In genomic region chrX:6292143-6292542, ce11 we compare ENCODE assay signal across 3 worm cellular contexts.
A peak's percentile ranks its signal among the peaks of the same experiment; 100 is the strongest.
TF ChIP-seq lines count a peak whose summit lies in the region.

No protein-coding gene starts in this region.

TF ChIP-seq in whole organism, L1 larva, 84 proteins besides CTCF, POLR2A, EP300 and RAD21 (continued from another document):
- TF ChIP-seq tbx-2 (tag; optimal IDR thresholded peaks at IDR 0.05; lab: Kevin White, UChicago) (peak; percentile 33), unc-130 (tag; optimal IDR thresholded peaks at IDR 0.05; lab: Kevin White, UChicago) (peak; percentile 19), nhr-71 (tag; optimal IDR thresholded peaks at IDR 0.05; lab: Kevin White, UChicago) (peak; percentile 62), nhr-28 (tag; optimal IDR thresholded peaks at IDR 0.05; lab: Kevin White, UChicago) (no peak), xbp-1 (tag; optimal IDR thresholded peaks at IDR 0.05; lab: Kevin White, UChicago) (peak; percentile 53), elt-3 (tag; optimal IDR thresholded peaks at IDR 0.05; lab: Kevin White, UChicago) (peak in 1 of 6 experiments; percentile 31), sox-4 (tag; optimal IDR thresholded peaks at IDR 0.05; lab: Kevin White, UChicago) (no peak), mep-1 (tag; optimal IDR thresholded peaks at IDR 0.05; lab: Kevin White, UChicago) (peak; percentile 62), jun-1 (tag; optimal IDR thresholded peaks at IDR 0.05; lab: Kevin White, UChicago) (peak; percentile 14), grh-1 (GFP tag; IDR thresholded peaks at IDR 0.05; lab: Robert Waterston, UW) (0 out of 2 replicates have a peak, but pooled peaks have one; percentile 37), nhr-47 (tag; optimal IDR thresholded peaks at IDR 0.05; lab: Kevin White, UChicago) (peak; percentile 75), sup-37 (GFP tag; optimal IDR thresholded peaks at IDR 0.05; lab: Kevin White, UChicago) (no peak), unc-98 (GFP tag; IDR thresholded peaks at IDR 0.05; lab: Robert Waterston, UW) (no peak), hpl-2 (GFP tag; optimal IDR thresholded peaks at IDR 0.05; lab: Kevin White, UChicago) (no peak), F16B12.6 (tag; optimal IDR thresholded peaks at IDR 0.05; lab: Kevin White, UChicago) (no peak), fkh-8 (tag; optimal IDR thresholded peaks at IDR 0.05; lab: Kevin White, UChicago) (peak; percentile 27), ama-1 (optimal IDR thresholded peaks at IDR 0.05; lab: Kevin White, UChicago) (no peak), rnt-1 (tag; optimal IDR thresholded peaks at IDR 0.05; lab: Kevin White, UChicago) (peak; percentile 41), fkh-4 (tag; optimal IDR thresholded peaks at IDR 0.05; lab: Kevin White, UChicago; ENCODE audit: borderline replicate concordance) (no peak), lin-14 (GFP tag; optimal IDR thresholded peaks at IDR 0.05; lab: Kevin White, UChicago) (peak; percentile 46), C16A3.4 (tag; optimal IDR thresholded peaks at IDR 0.05; lab: Kevin White, UChicago) (peak; percentile 36), lin-35 (GFP tag; optimal IDR thresholded peaks at IDR 0.05; lab: Kevin White, UChicago) (peak; percentile 12 to 52), dsc-1 (tag; optimal IDR thresholded peaks at IDR 0.05; lab: Kevin White, UChicago) (peak; percentile 59), zip-4 (GFP tag; optimal IDR thresholded peaks at IDR 0.05; lab: Kevin White, UChicago) (peak; percentile 17), mdl-1 (tag; optimal IDR thresholded peaks at IDR 0.05; lab: Kevin White, UChicago) (peak in 1 of 2 experiments; percentile 43), ets-5 (GFP tag; IDR thresholded peaks at IDR 0.05; lab: Robert Waterston, UW) (no peak), nhr-11 (tag; optimal IDR thresholded peaks at IDR 0.05; lab: Kevin White, UChicago) (no peak), ceh-8 (GFP tag; optimal IDR thresholded peaks at IDR 0.05; lab: Kevin White, UChicago) (no peak), ztf-11 (tag; optimal IDR thresholded peaks at IDR 0.05; lab: Kevin White, UChicago) (peak in 1 of 2 experiments; percentile 13), egl-13 (tag; optimal IDR thresholded peaks at IDR 0.05; lab: Kevin White, UChicago) (peak; percentile 31), nhr-90 (tag; optimal IDR thresholded peaks at IDR 0.05; lab: Kevin White, UChicago; ENCODE audit: poor library complexity) (peak; percentile 53), pax-3 (tag; optimal IDR thresholded peaks at IDR 0.05; lab: Kevin White, UChicago) (no peak), skn-1 (tag; optimal IDR thresholded peaks at IDR 0.05; lab: Kevin White, UChicago) (peak; percentile 41), ceh-88 (GFP tag; IDR thresholded peaks at IDR 0.05; lab: Robert Waterston, UW) (0 out of 2 replicates have a peak, but pooled peaks have one; percentile 9), ceh-63 (GFP tag; optimal IDR thresholded peaks at IDR 0.05; lab: Kevin White, UChicago) (no peak)

TF ChIP-seq in whole organism, L3 larva, 47 proteins besides CTCF, POLR2A, EP300 and RAD21 (continued from another document):
- TF ChIP-seq ztf-4 (tag; optimal IDR thresholded peaks at IDR 0.05; lab: Kevin White, UChicago) (no peak), fos-1 (tag; optimal IDR thresholded peaks at IDR 0.05; lab: Kevin White, UChicago) (no peak), hmg-11 (tag; optimal IDR thresholded peaks at IDR 0.05; lab: Kevin White, UChicago) (peak; percentile 86), nhr-11 (tag; optimal IDR thresholded peaks at IDR 0.05; lab: Kevin White, UChicago) (no peak), R02D3.7 (tag; optimal IDR thresholded peaks at IDR 0.05; lab: Kevin White, UChicago) (no peak), ceh-82 (tag; optimal IDR thresholded peaks at IDR 0.05; lab: Kevin White, UChicago) (no peak), ZK546.5 (tag; optimal IDR thresholded peaks at IDR 0.05; lab: Kevin White, UChicago) (no peak), nhr-77 (tag; optimal IDR thresholded peaks at IDR 0.05; lab: Kevin White, UChicago) (peak; percentile 62), tbx-2 (tag; optimal IDR thresholded peaks at IDR 0.05; lab: Kevin White, UChicago) (peak; percentile 61)

TF ChIP-seq in whole organism, young adult, 124 proteins besides CTCF, POLR2A, EP300 and RAD21 (continued from another document and continues in another):
- TF ChIP-seq nfya-1 (tag; optimal IDR thresholded peaks at IDR 0.05; lab: Kevin White, UChicago; ENCODE audit: borderline replicate concordance, insufficient read depth) (no peak), ceh-40 (GFP tag; IDR thresholded peaks at IDR 0.05; lab: Robert Waterston, UW) (peak; percentile 83), C17E4.6 (GFP tag; IDR thresholded peaks at IDR 0.05; lab: Robert Waterston, UW) (0 out of 2 replicates have a peak, but pooled peaks have one; percentile 34), attf-5 (GFP tag; optimal IDR thresholded peaks at IDR 0.05; lab: Kevin White, UChicago) (peak; percentile 74), dox-1 (GFP tag; IDR thresholded peaks at IDR 0.05; lab: Robert Waterston, UW) (peak; percentile 93), hlh-12 (tag; optimal IDR thresholded peaks at IDR 0.05; lab: Kevin White, UChicago) (peak; percentile 89), die-1 (tag; optimal IDR thresholded peaks at IDR 0.05; lab: Kevin White, UChicago) (peak; percentile 96), aptf-3 (GFP tag; IDR thresholded peaks at IDR 0.05; lab: Robert Waterston, UW) (0 out of 2 replicates have a peak, but pooled peaks have one; percentile 44), Y53G8AR.9 (GFP tag; conservative IDR thresholded peaks at IDR 0.05; lab: Robert Waterston, UW) (peak; percentile 60; the same call in 1 of the 2 replicates), repo-1 (tag; optimal IDR thresholded peaks at IDR 0.05; lab: Kevin White, UChicago) (peak; percentile 79), ztf-22 (GFP tag; optimal IDR thresholded peaks at IDR 0.05; lab: Kevin White, UChicago) (peak; percentile 64), hrde-1 (tag; optimal IDR thresholded peaks at IDR 0.05; lab: Kevin White, UChicago; ENCODE audit: borderline replicate concordance) (peak; percentile 67), ztf-28 (GFP tag; IDR thresholded peaks at IDR 0.05; lab: Robert Waterston, UW) (peak; percentile 74; the same call in 1 of the 2 replicates), hmg-20 (GFP tag; IDR thresholded peaks at IDR 0.05; lab: Robert Waterston, UW) (peak; percentile 88), ceh-79 (tag; optimal IDR thresholded peaks at IDR 0.05; lab: Kevin White, UChicago) (peak; percentile 75), mel-28 (tag; optimal IDR thresholded peaks at IDR 0.05; lab: Kevin White, UChicago; ENCODE audit: borderline replicate concordance) (peak; percentile 42), ekl-4 (GFP tag; IDR thresholded peaks at IDR 0.05; lab: Robert Waterston, UW) (peak; percentile 77), ztf-3 (GFP tag; optimal IDR thresholded peaks at IDR 0.05; lab: Kevin White, UChicago) (no peak), ZK185.1 (tag; optimal IDR thresholded peaks at IDR 0.05; lab: Kevin White, UChicago; ENCODE audit: poor library complexity, severe bottlenecking) (peak; percentile 79), nfyb-1 (GFP tag; IDR thresholded peaks at IDR 0.05; lab: Robert Waterston, UW) (peak; percentile 92), aptf-2 (GFP tag; conservative IDR thresholded peaks at IDR 0.05; lab: Robert Waterston, UW) (no peak), egl-44 (GFP tag; IDR thresholded peaks at IDR 0.05; lab: Robert Waterston, UW) (peak; percentile 93), lin-54 (GFP tag; optimal IDR thresholded peaks at IDR 0.05; lab: Kevin White, UChicago) (peak; percentile 72), ceh-100 (GFP tag; IDR thresholded peaks at IDR 0.05; lab: Robert Waterston, UW) (peak; percentile 73), madf-6 (GFP tag; IDR thresholded peaks at IDR 0.05; lab: Robert Waterston, UW) (peak; percentile 71), lin-35 (GFP tag; optimal IDR thresholded peaks at IDR 0.05; lab: Kevin White, UChicago) (peak in 1 of 3 experiments; percentile 60), zim-3 (tag; optimal IDR thresholded peaks at IDR 0.05; lab: Kevin White, UChicago) (peak; percentile 78), efl-1 (GFP tag; optimal IDR thresholded peaks at IDR 0.05; lab: Kevin White, UChicago) (no peak), bed-1 (GFP tag; IDR thresholded peaks at IDR 0.05; lab: Robert Waterston, UW) (peak; percentile 93), tbx-9 (tag; optimal IDR thresholded peaks at IDR 0.05; lab: Kevin White, UChicago; ENCODE audit: borderline replicate concordance) (no peak), snpc-1.3 (tag; optimal IDR thresholded peaks at IDR 0.05; lab: Kevin White, UChicago; ENCODE audit: insufficient read depth) (peak; percentile 82), zfh-2 (GFP tag; conservative IDR thresholded peaks at IDR 0.05; lab: Robert Waterston, UW) (peak; percentile 87), pha-4 (tag; optimal IDR thresholded peaks at IDR 0.05; lab: Kevin White, UChicago) (no peak), akir-1 (GFP tag; optimal IDR thresholded peaks at IDR 0.05; lab: Kevin White, UChicago) (peak; percentile 4), F33H1.4 (GFP tag; IDR thresholded peaks at IDR 0.05; lab: Robert Waterston, UW) (0 out of 2 replicates have a peak, but pooled peaks have one; percentile 16), K12H6.12 (tag; optimal IDR thresholded peaks at IDR 0.05; lab: Kevin White, UChicago) (peak; percentile 61), tlf-1 (GFP tag; optimal IDR thresholded peaks at IDR 0.05; lab: Kevin White, UChicago) (peak; percentile 15), mes-4 (tag; optimal IDR thresholded peaks at IDR 0.05; lab: Kevin White, UChicago) (peak; percentile 75), ceh-27 (GFP tag; optimal IDR thresholded peaks at IDR 0.05; lab: Kevin White, UChicago) (peak; percentile 81), cebp-2 (GFP tag; IDR thresholded peaks at IDR 0.05; lab: Robert Waterston, UW) (peak; percentile 90), egrh-3 (GFP tag; IDR thresholded peaks at IDR 0.05; lab: Robert Waterston, UW) (peak; percentile 55), ets-4 (GFP tag; optimal IDR thresholded peaks at IDR 0.05; lab: Kevin White, UChicago) (peak; percentile 25), egl-18 (GFP tag; IDR thresholded peaks at IDR 0.05; lab: Robert Waterston, UW) (peak; percentile 84), rpc-1 (optimal IDR thresholded peaks at IDR 0.05; lab: Kevin White, UChicago) (peak; percentile 96), rpc-1 (tag; optimal IDR thresholded peaks at IDR 0.05; lab: Kevin White, UChicago) (peak; percentile 96), ztf-26 (tag; optimal IDR thresholded peaks at IDR 0.05; lab: Kevin White, UChicago) (peak; percentile 77), ztf-6 (GFP tag; IDR thresholded peaks at IDR 0.05; lab: Robert Waterston, UW) (0 out of 2 replicates have a peak, but pooled peaks have one; percentile 59), F22D6.2 (tag; optimal IDR thresholded peaks at IDR 0.05; lab: Kevin White, UChicago) (peak; percentile 45), F55B11.4 (tag; optimal IDR thresholded peaks at IDR 0.05; lab: Kevin White, UChicago; ENCODE audit: borderline replicate concordance, insufficient read depth) (no peak), nhr-27 (tag; optimal IDR thresholded peaks at IDR 0.05; lab: Kevin White, UChicago) (no peak), Y95B8A.8 (GFP tag; IDR thresholded peaks at IDR 0.05; lab: Robert Waterston, UW) (0 out of 2 replicates have a peak, but pooled peaks have one; percentile 15), ztf-25 (GFP tag; IDR thresholded peaks at IDR 0.05; lab: Robert Waterston, UW) (peak; percentile 90), T07F8.4 (tag; optimal IDR thresholded peaks at IDR 0.05; lab: Kevin White, UChicago) (peak; percentile 74), cebp-1 (GFP tag; IDR thresholded peaks at IDR 0.05; lab: Robert Waterston, UW) (peak; percentile 54; the same call in 1 of the 2 replicates), cebp-1 (tag; optimal IDR thresholded peaks at IDR 0.05; lab: Kevin White, UChicago) (peak; percentile 79), F49E8.2 (tag; optimal IDR thresholded peaks at IDR 0.05; lab: Kevin White, UChicago; ENCODE audit: insufficient read depth) (peak; percentile 26), let-607 (tag; optimal IDR thresholded peaks at IDR 0.05; lab: Kevin White, UChicago) (peak; percentile 57 to 68), fkh-3 (tag; optimal IDR thresholded peaks at IDR 0.05; lab: Kevin White, UChicago) (peak; percentile 91), tbp1 (GFP tag; optimal IDR thresholded peaks at IDR 0.05; lab: Kevin White, UChicago) (peak; percentile 92), sea-2 (GFP tag; IDR thresholded peaks at IDR 0.05; lab: Robert Waterston, UW) (no peak), D2030.7 (GFP tag; IDR thresholded peaks at IDR 0.05; lab: Robert Waterston, UW) (peak; percentile 83), atf-7 (tag; optimal IDR thresholded peaks at IDR 0.05; lab: Kevin White, UChicago) (peak; percentile 84), F57A8.1 (GFP tag; optimal IDR thresholded peaks at IDR 0.05; lab: Kevin White, UChicago) (peak; percentile 88), madf-8 (GFP tag; conservative IDR thresholded peaks at IDR 0.05; lab: Robert Waterston, UW) (no peak; the same call in 1 of the 2 replicates), lag-1 (GFP tag; IDR thresholded peaks at IDR 0.05; lab: Robert Waterston, UW) (no peak), F57C9.4 (tag; optimal IDR thresholded peaks at IDR 0.05; lab: Kevin White, UChicago) (peak; percentile 42), lin-26 (GFP tag; IDR thresholded peaks at IDR 0.05; lab: Robert Waterston, UW) (peak; percentile 98), B0035.1 (tag; optimal IDR thresholded peaks at IDR 0.05; lab: Kevin White, UChicago) (peak; percentile 81), rcor-1 (GFP tag; IDR thresholded peaks at IDR 0.05; lab: Robert Waterston, UW) (peak; percentile 87), dpl-1 (GFP tag; optimal IDR thresholded peaks at IDR 0.05; lab: Kevin White, UChicago) (no peak), nfya-2 (GFP tag; IDR thresholded peaks at IDR 0.05; lab: Robert Waterston, UW) (no peak), unc-130 (GFP tag; optimal IDR thresholded peaks at IDR 0.05; lab: Kevin White, UChicago) (peak; percentile 67), sptf-2 (GFP tag; optimal IDR thresholded peaks at IDR 0.05; lab: Kevin White, UChicago) (peak; percentile 95), nhr-120 (GFP tag; IDR thresholded peaks at IDR 0.05; lab: Robert Waterston, UW) (peak; percentile 84; the same call in 1 of the 2 replicates), lir-1 (GFP tag; conservative IDR thresholded peaks at IDR 0.05; lab: Robert Waterston, UW) (peak; percentile 55; the same call in 1 of the 2 replicates), F23B12.7 (tag; optimal IDR thresholded peaks at IDR 0.05; lab: Kevin White, UChicago; ENCODE audit: insufficient read depth) (peak; percentile 79), somi-1 (GFP tag; optimal IDR thresholded peaks at IDR 0.05; lab: Kevin White, UChicago) (peak; percentile 77), unc-62 (GFP tag; optimal IDR thresholded peaks at IDR 0.05; lab: Kevin White, UChicago) (no peak), snpc-4 (GFP tag; optimal IDR thresholded peaks at IDR 0.05; lab: Kevin White, UChicago) (peak; percentile 84), snpc-4 (tag; optimal IDR thresholded peaks at IDR 0.05; lab: Kevin White, UChicago) (peak in 3 of 4 experiments; percentile 58 to 80 (median 69)), F37B4.10 (GFP tag; IDR thresholded peaks at IDR 0.05; lab: Robert Waterston, UW) (0 out of 2 replicates have a peak, but pooled peaks have one; percentile 54), let-526 (GFP tag; IDR thresholded peaks at IDR 0.05; lab: Robert Waterston, UW) (peak; percentile 80), ccch-3 (GFP tag; optimal IDR thresholded peaks at IDR 0.05; lab: Kevin White, UChicago) (peak; percentile 66), B0336.3 (GFP tag; IDR thresholded peaks at IDR 0.05; lab: Robert Waterston, UW) (peak; percentile 75), chd-7 (tag; optimal IDR thresholded peaks at IDR 0.05; lab: Kevin White, UChicago) (peak; percentile 91), athp-1 (tag; optimal IDR thresholded peaks at IDR 0.05; lab: Kevin White, UChicago) (peak; percentile 61), F10E7.11 (tag; optimal IDR thresholded peaks at IDR 0.05; lab: Kevin White, UChicago) (peak; percentile 76), F52B5.7 (tag; optimal IDR thresholded peaks at IDR 0.05; lab: Kevin White, UChicago) (peak; percentile 87)
